Fruit fly (Drosophila melanogaster): ENCODE data around the gene CG18507.

DNA sequence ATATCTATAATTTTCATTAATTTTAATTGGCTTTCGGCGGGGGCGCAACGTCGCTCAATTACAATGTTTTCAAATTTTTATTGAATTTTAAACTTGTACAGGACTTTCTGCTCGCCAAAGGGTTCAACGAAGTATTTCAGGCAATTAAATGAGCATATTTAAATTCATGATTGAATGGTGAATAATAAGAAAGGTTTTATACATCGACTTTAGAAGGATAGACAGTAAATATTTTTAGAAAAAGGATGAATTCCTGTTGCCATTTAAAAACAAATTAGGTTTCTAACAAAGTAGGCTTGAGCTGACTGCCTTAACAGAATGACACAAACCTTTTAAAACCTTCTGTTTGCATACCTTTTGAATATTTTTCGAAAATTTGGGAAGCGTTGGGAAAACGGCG is 42.6 kb downstream of the CG18507 start, which contains the start of gene Gpo3:
- no peak for TF ChIP-seq cnc (optimal IDR thresholded peaks at IDR 0.05)
- no peak for TF ChIP-seq CG1620 (GFP tag; optimal IDR thresholded peaks at IDR 0.05)
- TF ChIP-seq Crg-1 (GFP tag; optimal IDR thresholded peaks at IDR 0.05) = no peak
- TF ChIP-seq kay (GFP tag; ENCODE audit: borderline replicate concordance) = no peak
- TF ChIP-seq CG11617 (GFP tag; optimal IDR thresholded peaks at IDR 0.05) = no peak
- TF ChIP-seq bab1 (GFP tag; optimal IDR thresholded peaks at IDR 0.05) = no peak
- no peak for TF ChIP-seq CG12768 (GFP tag; optimal IDR thresholded peaks at IDR 0.05)
- TF ChIP-seq CG14711 (tag; optimal IDR thresholded peaks at IDR 0.05) = no peak
- no peak for TF ChIP-seq Clk (GFP tag; optimal IDR thresholded peaks at IDR 0.05)
- TF ChIP-seq cic (GFP tag; optimal IDR thresholded peaks at IDR 0.05) = no peak
- no peak for TF ChIP-seq CG5204 (GFP tag; optimal IDR thresholded peaks at IDR 0.05)
- no peak for TF ChIP-seq tj (GFP tag; optimal IDR thresholded peaks at IDR 0.05)
- no peak for TF ChIP-seq ovo (GFP tag; optimal IDR thresholded peaks at IDR 0.05)
- no peak for TF ChIP-seq CG7045 (GFP tag; optimal IDR thresholded peaks at IDR 0.05)
